Fruit fly (Drosophila melanogaster) whole organism, embryonic: ENCODE measurements around the gene Nup37.

Experiments used
- CG10366 ChIP-seq: fragments of 200-800 bp; sonication (Bioruptor generic); IDR thresholded peaks from 2 replicates; pipeline ENCODE4 v1.3.6; 2022; ENCODE audit warnings: missing biosample characterization, missing genetic modification characterization
- CG12236 ChIP-seq: fragments of 200-800 bp; sonication (Bioruptor generic); optimal IDR thresholded peaks from 2 replicates; lab custom pipeline; 2016; ENCODE audit warnings: missing biosample characterization, missing genetic modification characterization
- CG15011 ChIP-seq: fragments of 200-800 bp; sonication (Bioruptor generic); optimal IDR thresholded peaks from 3 replicates; lab custom pipeline; 2018; ENCODE audit warnings: missing biosample characterization, mild to moderate bottlenecking, missing genetic modification characterization
- CG1529 ChIP-seq: fragments of 200-800 bp; sonication (Bioruptor generic); optimal IDR thresholded peaks from 3 replicates; lab custom pipeline; 2018; ENCODE audit warnings: missing biosample characterization, missing genetic modification characterization
- CG1602 ChIP-seq: fragments of 200-800 bp; sonication (Bioruptor generic); optimal IDR thresholded peaks from 3 replicates; lab custom pipeline; 2016; ENCODE audit warnings: missing biosample characterization, missing genetic modification characterization
- CG16813 ChIP-seq: fragments of 200-800 bp; sonication (Bioruptor generic); IDR thresholded peaks from 3 replicates; pipeline ENCODE4 v1.3.6; 2022; ENCODE audit warnings: missing biosample characterization, missing genetic modification characterization; ENCODE audit not compliant: partially characterized antibody
- CG16815 ChIP-seq: fragments of 200-800 bp; sonication (Bioruptor generic); optimal IDR thresholded peaks from 3 replicates; lab custom pipeline; 2017; ENCODE audit warnings: missing biosample characterization, mild to moderate bottlenecking, missing genetic modification characterization
- CG17359 ChIP-seq: fragments of 200-800 bp; sonication (Bioruptor generic); optimal IDR thresholded peaks from 3 replicates; lab custom pipeline; 2018; ENCODE audit warnings: missing biosample characterization, mild to moderate bottlenecking, missing genetic modification characterization, moderate library complexity
- CG1832 ChIP-seq: fragments of 200-800 bp; sonication (Bioruptor generic); optimal IDR thresholded peaks from 2 replicates; lab custom pipeline; 2017; ENCODE audit warnings: missing biosample characterization, mild to moderate bottlenecking, missing genetic modification characterization, inconsistent platforms
- CG31365 ChIP-seq: fragments of 200-800 bp; sonication (Bioruptor generic); optimal IDR thresholded peaks from 2 replicates; lab custom pipeline; 2018; ENCODE audit warnings: missing biosample characterization, mild to moderate bottlenecking, missing genetic modification characterization
- CG3838 ChIP-seq: fragments of 200-800 bp; sonication (Bioruptor generic); optimal IDR thresholded peaks from 3 replicates; lab custom pipeline; 2016; ENCODE audit warnings: missing biosample characterization, missing genetic modification characterization
- CG4404 ChIP-seq: fragments of 200-800 bp; sonication (Bioruptor generic); IDR thresholded peaks from 2 replicates; pipeline ENCODE4 v1.3.6; 2022; ENCODE audit warnings: missing biosample characterization, missing genetic modification characterization
- CG4424 ChIP-seq: fragments of 200-800 bp; sonication (Bioruptor generic); optimal IDR thresholded peaks from 3 replicates; lab custom pipeline; 2016; ENCODE audit warnings: missing biosample characterization, missing genetic modification characterization
- CG6175 ChIP-seq: fragments of 200-800 bp; sonication (Bioruptor generic); IDR thresholded peaks from 3 replicates; pipeline ENCODE4 v1.3.6; 2022; ENCODE audit warnings: missing biosample characterization, missing genetic modification characterization
- CG6791 ChIP-seq: fragments of 200-800 bp; sonication (Bioruptor generic); IDR thresholded peaks from 3 replicates; pipeline ENCODE4 v1.3.6; 2022; ENCODE audit warnings: missing biosample characterization, missing genetic modification characterization; ENCODE audit not compliant: partially characterized antibody
- CG7963 ChIP-seq: fragments of 200-800 bp; sonication (Bioruptor generic); IDR thresholded peaks from 3 replicates; pipeline ENCODE4 v1.3.6; 2022; ENCODE audit warnings: missing biosample characterization, missing genetic modification characterization; ENCODE audit not compliant: partially characterized antibody
- CG9437 ChIP-seq: fragments of 200-800 bp; sonication (Bioruptor generic); optimal IDR thresholded peaks from 2 replicates; lab custom pipeline; 2018; ENCODE audit warnings: missing biosample characterization, mild to moderate bottlenecking, missing genetic modification characterization
- CG9727 ChIP-seq: fragments of 200-800 bp; sonication (Bioruptor generic); optimal IDR thresholded peaks from 3 replicates; lab custom pipeline; 2017; ENCODE audit warnings: missing biosample characterization, mild to moderate bottlenecking, missing genetic modification characterization
- D ChIP-seq, 2 experiments: fragments of 200-800 bp in 1 of 2; fragments of >200 bp in 1 of 2; sonication (Bioruptor generic) in 1 of 2; optimal IDR thresholded peaks; 2 replicates in 1 of 2; 3 replicates in 1 of 2; lab custom pipeline; 2017; ENCODE audit warnings: mild to moderate bottlenecking in 1 of 2, missing biosample characterization in 1 of 2, missing genetic modification characterization in 1 of 2, missing genetic modification reagents in 1 of 2
- Dll ChIP-seq: fragments of 200-800 bp; sonication (Bioruptor generic); IDR thresholded peaks from 4 replicates; pipeline ENCODE4 v1.3.6; 2022; ENCODE audit warnings: missing biosample characterization, missing genetic modification characterization; ENCODE audit not compliant: partially characterized antibody
- GATAe ChIP-seq: fragments of 200-800 bp; sonication (Bioruptor generic); conservative IDR thresholded peaks from 2 replicates; pipeline ENCODE4 v1.3.6; 2022; ENCODE audit warnings: missing biosample characterization, missing genetic modification characterization
- H2.0 ChIP-seq: fragments of 200-800 bp; sonication (Bioruptor generic); IDR thresholded peaks from 2 replicates; pipeline ENCODE4 v1.3.6; 2022; ENCODE audit warnings: missing biosample characterization, missing genetic modification characterization
- HLH4C ChIP-seq: fragments of 200-800 bp; sonication (Bioruptor generic); IDR thresholded peaks from 3 replicates; pipeline ENCODE4 v1.3.6; 2022; ENCODE audit warnings: missing biosample characterization, missing genetic modification characterization; ENCODE audit not compliant: partially characterized antibody
- Opbp ChIP-seq: fragments of 200-800 bp; sonication (Bioruptor generic); IDR thresholded peaks from 3 replicates; pipeline ENCODE4 v1.3.6; 2022; ENCODE audit warnings: missing biosample characterization, missing genetic modification characterization; ENCODE audit not compliant: partially characterized antibody
- PHDP ChIP-seq: fragments of 200-800 bp; sonication (Bioruptor generic); optimal IDR thresholded peaks from 3 replicates; lab custom pipeline; 2018; ENCODE audit warnings: missing biosample characterization, mild to moderate bottlenecking, missing genetic modification characterization, moderate library complexity
- Stat92E ChIP-seq, 3 experiments: fragments of >200 bp in 2 of 3; fragments of 200-800 bp in 1 of 3; sonication (Bioruptor generic) in 1 of 3; optimal IDR thresholded peaks; 2 replicates each; lab custom pipeline; 2017 to 2019; ENCODE audit warnings: missing biosample characterization in 3 of 3, missing genetic modification characterization in 3 of 3, mild to moderate bottlenecking in 1 of 3, moderate library complexity in 1 of 3
- Xrp1 ChIP-seq: fragments of 200-800 bp; sonication (Bioruptor generic); IDR thresholded peaks from 2 replicates; pipeline ENCODE4 v1.3.6; 2022; ENCODE audit warnings: missing biosample characterization, missing genetic modification characterization
- bigmax ChIP-seq: fragments of 200-800 bp; sonication (Bioruptor generic); optimal IDR thresholded peaks from 2 replicates; lab custom pipeline; 2018; ENCODE audit warnings: missing biosample characterization, mild to moderate bottlenecking, missing genetic modification characterization
- br ChIP-seq: fragments of >200 bp; optimal IDR thresholded peaks from 2 replicates; lab custom pipeline; 2017
- cg ChIP-seq: fragments of 200-800 bp; sonication (Bioruptor generic); optimal IDR thresholded peaks from 3 replicates; lab custom pipeline; 2019; ENCODE audit warnings: missing biosample characterization, mild to moderate bottlenecking, missing genetic modification characterization, moderate library complexity
- crol ChIP-seq: fragments of 200-800 bp; sonication (Bioruptor generic); IDR thresholded peaks from 2 replicates; pipeline ENCODE4 v1.3.6; 2022; ENCODE audit warnings: missing biosample characterization, missing genetic modification characterization
- dan ChIP-seq: fragments of 200-800 bp; sonication (Bioruptor generic); IDR thresholded peaks from 2 replicates; pipeline ENCODE4 v1.3.6; 2022; ENCODE audit warnings: missing biosample characterization, missing genetic modification characterization
- dm ChIP-seq: fragments of 200-800 bp; sonication (Bioruptor generic); optimal IDR thresholded peaks from 3 replicates; lab custom pipeline; 2016; ENCODE audit warnings: missing biosample characterization, missing genetic modification characterization
- esg ChIP-seq: fragments of 200-800 bp; sonication (Bioruptor generic); conservative IDR thresholded peaks from 2 replicates; pipeline ENCODE4 v1.3.6; 2022; ENCODE audit warnings: missing biosample characterization, missing genetic modification characterization
- exex ChIP-seq: fragments of 200-800 bp; sonication (Bioruptor generic); optimal IDR thresholded peaks from 4 replicates; lab custom pipeline; 2018; ENCODE audit warnings: missing biosample characterization, mild to moderate bottlenecking, missing genetic modification characterization, moderate library complexity
- fd96Cb ChIP-seq: fragments of 200-800 bp; sonication (Bioruptor generic); optimal IDR thresholded peaks from 2 replicates; lab custom pipeline; 2018; ENCODE audit warnings: missing biosample characterization, mild to moderate bottlenecking, missing genetic modification characterization, moderate library complexity
- fru ChIP-seq: fragments of >200 bp; optimal IDR thresholded peaks from 2 replicates; lab custom pipeline; 2017
- jumu ChIP-seq: fragments of 200-800 bp; sonication (Bioruptor generic); optimal IDR thresholded peaks from 3 replicates; lab custom pipeline; 2016; ENCODE audit warnings: missing biosample characterization, missing genetic modification characterization
- kah ChIP-seq: fragments of 200-800 bp; sonication (Bioruptor generic); optimal IDR thresholded peaks from 2 replicates; lab custom pipeline; 2018; ENCODE audit warnings: missing biosample characterization, mild to moderate bottlenecking, missing genetic modification characterization
- mam ChIP-seq: fragments of 200-800 bp; sonication (Bioruptor generic); optimal IDR thresholded peaks from 3 replicates; lab custom pipeline; 2016; ENCODE audit warnings: missing biosample characterization, missing genetic modification characterization
- nmo ChIP-seq: fragments of 200-800 bp; sonication (Bioruptor generic); optimal IDR thresholded peaks from 2 replicates; lab custom pipeline; 2018; ENCODE audit warnings: missing biosample characterization, mild to moderate bottlenecking, missing genetic modification characterization, moderate library complexity
- ranshi ChIP-seq: fragments of 200-800 bp; sonication (Bioruptor generic); IDR thresholded peaks from 2 replicates; pipeline ENCODE4 v1.3.6; 2022; ENCODE audit warnings: missing biosample characterization, missing genetic modification characterization
- schlank ChIP-seq: fragments of 200-800 bp; sonication (Bioruptor generic); optimal IDR thresholded peaks from 2 replicates; lab custom pipeline; 2018; ENCODE audit warnings: missing biosample characterization, mild to moderate bottlenecking, missing genetic modification characterization
- seq ChIP-seq: fragments of 200-800 bp; sonication (Bioruptor generic); IDR thresholded peaks from 2 replicates; pipeline ENCODE4 v1.3.6; 2022; ENCODE audit warnings: missing biosample characterization, missing genetic modification characterization
- sima ChIP-seq: fragments of 200-800 bp; sonication (Bioruptor generic); optimal IDR thresholded peaks from 2 replicates; lab custom pipeline; 2016; ENCODE audit warnings: missing biosample characterization, missing genetic modification characterization
- slbo ChIP-seq: fragments of 200-800 bp; sonication (Bioruptor generic); IDR thresholded peaks from 2 replicates; pipeline ENCODE4 v1.3.6; 2022; ENCODE audit warnings: missing biosample characterization, missing genetic modification characterization
- slou ChIP-seq: fragments of 200-800 bp; sonication (Bioruptor generic); optimal IDR thresholded peaks from 3 replicates; lab custom pipeline; 2016; ENCODE audit warnings: missing biosample characterization, missing genetic modification characterization
- tna ChIP-seq: fragments of 200-800 bp; sonication (Bioruptor generic); IDR thresholded peaks from 2 replicates; pipeline ENCODE4 v1.3.6; 2022; ENCODE audit warnings: missing biosample characterization, missing genetic modification characterization; ENCODE audit not compliant: partially characterized antibody
- vvl ChIP-seq: fragments of 200-800 bp; sonication (Bioruptor generic); IDR thresholded peaks from 2 replicates; pipeline ENCODE4 v1.3.6; 2022; ENCODE audit warnings: missing biosample characterization, missing genetic modification characterization
- wor ChIP-seq: fragments of 200-800 bp; sonication (Bioruptor generic); IDR thresholded peaks from 2 replicates; pipeline ENCODE4 v1.3.6; 2022; ENCODE audit warnings: missing biosample characterization, missing genetic modification characterization

The Nup37 gene

DNA sequence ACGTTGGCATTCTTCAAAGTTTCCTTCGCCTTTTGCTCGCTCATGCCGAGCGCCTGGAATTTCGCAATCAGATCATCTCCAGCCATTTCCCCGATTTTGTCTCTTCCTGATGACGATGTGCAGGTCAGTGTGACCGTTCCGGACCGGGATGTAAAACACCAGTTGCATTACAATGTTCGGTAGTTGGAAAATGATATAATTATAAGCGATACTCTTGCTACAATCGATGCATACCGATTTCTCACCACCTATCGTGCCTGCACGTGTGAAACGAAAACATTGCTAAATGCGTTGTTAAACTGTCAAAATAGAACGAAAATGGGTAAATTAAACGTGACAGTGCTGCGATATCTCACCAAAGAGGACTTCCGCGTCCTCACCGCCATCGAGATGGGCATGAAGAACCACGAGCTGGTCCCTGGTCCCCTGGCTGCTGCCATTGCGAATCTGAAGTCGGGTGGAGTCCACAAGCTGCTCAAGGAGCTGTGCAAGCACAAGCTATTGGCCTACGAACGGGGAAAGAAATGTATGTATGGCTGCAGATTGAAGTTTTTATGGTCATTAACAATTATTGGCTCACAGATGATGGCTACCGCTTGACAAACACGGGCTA lies 18.2 kb downstream of the Nup37 start, which contains the start of the genes GlnRS and RIOK2 (continued):
- TF ChIP-seq HLH4C (GFP tag; lab: Robert Waterston, UW) = peak; percentile 92
- TF ChIP-seq CG17359 (tag; lab: Kevin White, UChicago) = no peak
- TF ChIP-seq wor (GFP tag; lab: Robert Waterston, UW) = no peak
- peak; percentile 92 for TF ChIP-seq tna (GFP tag; lab: Robert Waterston, UW)
- no peak for TF ChIP-seq CG31365 (tag; lab: Kevin White, UChicago)
- TF ChIP-seq CG1602 = no peak
- TF ChIP-seq br (lab: Kevin White, UChicago) = no peak
- TF ChIP-seq fd96Cb (tag; lab: Kevin White, UChicago) = no peak
- TF ChIP-seq exex (tag; lab: Kevin White, UChicago) = no peak
- TF ChIP-seq kah = peak; percentile 44
- TF ChIP-seq schlank (tag; lab: Kevin White, UChicago) = no peak
- TF ChIP-seq GATAe (GFP tag; lab: Robert Waterston, UW) = no peak
- TF ChIP-seq Stat92E (GFP tag; optimal IDR thresholded peaks at IDR 0.05; lab: Kevin White, UChicago) = peak in 1 of 3 experiments; percentile 12
- no peak for TF ChIP-seq CG16815 (GFP tag; lab: Kevin White, UChicago)
- TF ChIP-seq Opbp (GFP tag; lab: Robert Waterston, UW) = peak; percentile 97
- TF ChIP-seq PHDP (tag; lab: Kevin White, UChicago) = no peak
- no peak for TF ChIP-seq CG4424
- TF ChIP-seq dm (GFP tag; lab: Kevin White, UChicago) = peak; percentile 99
- no peak for TF ChIP-seq CG1529
- TF ChIP-seq CG9437 (GFP tag; lab: Kevin White, UChicago) = no peak
- no peak for TF ChIP-seq CG6175 (GFP tag; lab: Robert Waterston, UW)
- TF ChIP-seq CG9727 (GFP tag; lab: Kevin White, UChicago) = peak; percentile 0
- TF ChIP-seq CG16813 (GFP tag; lab: Robert Waterston, UW) = peak; percentile 94
- no peak for TF ChIP-seq esg
- TF ChIP-seq CG7963 (GFP tag; lab: Robert Waterston, UW) = peak; percentile 93
- no peak for TF ChIP-seq crol (GFP tag; lab: Robert Waterston, UW)
- TF ChIP-seq CG4404 (GFP tag; lab: Robert Waterston, UW) = no peak
- TF ChIP-seq slbo (GFP tag; lab: Robert Waterston, UW) = peak; percentile 43; the same call in 1 of the 2 replicates
- TF ChIP-seq CG10366 (GFP tag; lab: Robert Waterston, UW) = no peak
- TF ChIP-seq sima (GFP tag; lab: Kevin White, UChicago) = no peak
- no peak for TF ChIP-seq ranshi
- no peak for TF ChIP-seq dan (GFP tag; lab: Robert Waterston, UW)
- peak; percentile 8; the same call in 1 of the 2 replicates for TF ChIP-seq vvl (GFP tag; lab: Robert Waterston, UW)
- no peak for TF ChIP-seq slou (GFP tag; lab: Kevin White, UChicago)
- TF ChIP-seq CG1832 (GFP tag; lab: Kevin White, UChicago) = no peak
- no peak for TF ChIP-seq mam (GFP tag; lab: Kevin White, UChicago)
- peak; percentile 97 for TF ChIP-seq CG6791 (GFP tag; lab: Robert Waterston, UW)
- TF ChIP-seq bigmax (GFP tag; lab: Kevin White, UChicago) = peak; percentile 55
- TF ChIP-seq jumu (GFP tag; lab: Kevin White, UChicago) = no peak
- peak; percentile 24 for TF ChIP-seq D (optimal IDR thresholded peaks at IDR 0.05; lab: Kevin White, UChicago)
- no peak for TF ChIP-seq D (GFP tag; optimal IDR thresholded peaks at IDR 0.05; lab: Kevin White, UChicago)
- TF ChIP-seq cg (GFP tag; lab: Kevin White, UChicago) = no peak
- no peak for TF ChIP-seq CG3838 (GFP tag; lab: Kevin White, UChicago)
- no peak for TF ChIP-seq CG15011
- no peak for TF ChIP-seq CG12236 (GFP tag; lab: Kevin White, UChicago)
- TF ChIP-seq seq = no peak
- no peak for TF ChIP-seq fru (lab: Kevin White, UChicago)
- no peak for TF ChIP-seq H2.0 (GFP tag; lab: Robert Waterston, UW)
- 0 out of 2 replicates have a peak, but pooled peaks have one; percentile 15 for TF ChIP-seq Xrp1 (GFP tag; lab: Robert Waterston, UW)
- TF ChIP-seq nmo (GFP tag; lab: Kevin White, UChicago) = peak; percentile 71
- TF ChIP-seq Dll (GFP tag; lab: Robert Waterston, UW) = peak; percentile 95
